Worm (Caenorhabditis elegans) whole organism, L3 larva: ENCODE measurements around the gene C35A5.11.

Experiments used
- R02D3.7 ChIP-seq: fragments of 150-350 bp; optimal IDR thresholded peaks from 2 replicates; lab custom pipeline; 2014; ENCODE audit warnings: missing biosample characterization, missing genetic modification characterization
- ZK546.5 ChIP-seq: sonication (generic microtip); optimal IDR thresholded peaks from 2 replicates; lab custom pipeline; 2017; ENCODE audit warnings: missing biosample characterization, missing genetic modification characterization
- aly-2 ChIP-seq: fragments of 150-350 bp; optimal IDR thresholded peaks from 2 replicates; lab custom pipeline; 2014; ENCODE audit warnings: missing biosample characterization, missing genetic modification characterization
- ama-1 ChIP-seq: fragments of 150-350 bp; optimal IDR thresholded peaks from 2 replicates; lab custom pipeline; 2018
- ceh-16 ChIP-seq: sonication (generic microtip); optimal IDR thresholded peaks from 2 replicates; lab custom pipeline; 2017; ENCODE audit warnings: missing biosample characterization, missing genetic modification characterization
- ceh-28 ChIP-seq: fragments of 150-350 bp; optimal IDR thresholded peaks from 2 replicates; lab custom pipeline; 2014; ENCODE audit warnings: missing biosample characterization, missing genetic modification reagents, missing genetic modification characterization
- ceh-82 ChIP-seq: fragments of 150-350 bp; optimal IDR thresholded peaks from 2 replicates; lab custom pipeline; 2014; ENCODE audit warnings: missing biosample characterization, missing genetic modification characterization
- ceh-9 ChIP-seq: sonication (generic microtip); optimal IDR thresholded peaks from 2 replicates; lab custom pipeline; 2018; ENCODE audit warnings: missing biosample characterization, missing genetic modification characterization
- daf-12 ChIP-seq: fragments of 150-350 bp; optimal IDR thresholded peaks from 2 replicates; lab custom pipeline; 2014; ENCODE audit warnings: missing biosample characterization, missing genetic modification reagents, missing genetic modification characterization
- egl-27 ChIP-seq: sonication (generic microtip); optimal IDR thresholded peaks from 4 replicates; lab custom pipeline; 2017; ENCODE audit warnings: missing biosample characterization, missing genetic modification reagents, missing genetic modification characterization
- egl-5 ChIP-seq: fragments of 150-350 bp; optimal IDR thresholded peaks from 2 replicates; lab custom pipeline; 2017; ENCODE audit warnings: missing biosample characterization, missing genetic modification reagents, missing genetic modification characterization, inconsistent platforms
- elt-1 ChIP-seq: fragments of 150-350 bp; optimal IDR thresholded peaks from 2 replicates; lab custom pipeline; 2014; ENCODE audit warnings: missing biosample characterization, missing genetic modification characterization
- elt-2 ChIP-seq: sonication (generic microtip); optimal IDR thresholded peaks from 2 replicates; lab custom pipeline; 2016; ENCODE audit warnings: missing genetic modification reagents, mild to moderate bottlenecking, missing genetic modification characterization, missing compliant biosample characterization
- elt-3 ChIP-seq, 3 experiments: fragments of 150-350 bp in 1 of 3; sonication (generic microtip) in 2 of 3; optimal IDR thresholded peaks; 2 replicates in 2 of 3; 4 replicates in 1 of 3; lab custom pipeline; 2014 to 2017; ENCODE audit warnings: missing biosample characterization in 3 of 3, missing genetic modification characterization in 3 of 3
- eor-1 ChIP-seq, 2 experiments: fragments of 150-350 bp; optimal IDR thresholded peaks; 2 replicates each; lab custom pipeline; 2014 to 2018; ENCODE audit warnings: missing biosample characterization in 2 of 2, missing genetic modification characterization in 2 of 2
- fkh-10 ChIP-seq: sonication (generic microtip); optimal IDR thresholded peaks from 2 replicates; lab custom pipeline; 2017; ENCODE audit warnings: missing biosample characterization, missing genetic modification reagents, missing genetic modification characterization
- fkh-2 ChIP-seq: fragments of 150-350 bp; optimal IDR thresholded peaks from 2 replicates; lab custom pipeline; 2014; ENCODE audit warnings: missing biosample characterization, missing genetic modification reagents, missing genetic modification characterization
- fos-1 ChIP-seq: fragments of 150-350 bp; optimal IDR thresholded peaks from 2 replicates; lab custom pipeline; 2014; ENCODE audit warnings: missing biosample characterization, missing genetic modification characterization
- hmg-11 ChIP-seq: sonication (generic microtip); optimal IDR thresholded peaks from 2 replicates; lab custom pipeline; 2016; ENCODE audit warnings: missing genetic modification characterization, missing compliant biosample characterization
- jun-1 ChIP-seq: fragments of 150-350 bp; optimal IDR thresholded peaks from 2 replicates; lab custom pipeline; 2014; ENCODE audit warnings: missing biosample characterization, missing genetic modification reagents, missing genetic modification characterization
- lin-15B ChIP-seq: fragments of 150-350 bp; optimal IDR thresholded peaks from 2 replicates; lab custom pipeline; 2014; ENCODE audit warnings: missing biosample characterization, missing genetic modification characterization
- lin-39 ChIP-seq: fragments of 150-350 bp; optimal IDR thresholded peaks from 2 replicates; lab custom pipeline; 2018; ENCODE audit warnings: missing biosample characterization, missing genetic modification reagents, missing genetic modification characterization
- lsy-12 ChIP-seq: sonication (generic microtip); optimal IDR thresholded peaks from 2 replicates; lab custom pipeline; 2016; ENCODE audit warnings: mild to moderate bottlenecking, missing genetic modification characterization, missing compliant biosample characterization
- mdl-1 ChIP-seq: fragments of 150-350 bp; optimal IDR thresholded peaks from 2 replicates; lab custom pipeline; 2014; ENCODE audit warnings: missing biosample characterization, missing genetic modification characterization
- mml-1 ChIP-seq: fragments of 150-350 bp; sonication (generic microtip); optimal IDR thresholded peaks from 3 replicates; lab custom pipeline; 2014; ENCODE audit warnings: missing biosample characterization, missing genetic modification characterization
- nfya-1 ChIP-seq: sonication (generic microtip); optimal IDR thresholded peaks from 2 replicates; lab custom pipeline; 2017; ENCODE audit warnings: missing genetic modification characterization, mild to moderate bottlenecking, missing compliant biosample characterization, antibody characterized with exemption, moderate library complexity; ENCODE audit not compliant: insufficient read depth
- nhr-11 ChIP-seq: fragments of 150-350 bp; optimal IDR thresholded peaks from 2 replicates; lab custom pipeline; 2014; ENCODE audit warnings: missing biosample characterization, missing genetic modification characterization
- nhr-12 ChIP-seq: fragments of 150-350 bp; optimal IDR thresholded peaks from 2 replicates; lab custom pipeline; 2014; ENCODE audit warnings: missing biosample characterization, missing genetic modification characterization
- nhr-23 ChIP-seq: fragments of 150-350 bp; optimal IDR thresholded peaks from 2 replicates; lab custom pipeline; 2014; ENCODE audit warnings: missing biosample characterization, missing genetic modification reagents, missing genetic modification characterization
- nhr-25 ChIP-seq: sonication (generic microtip); optimal IDR thresholded peaks from 2 replicates; lab custom pipeline; 2017; ENCODE audit warnings: missing biosample characterization, missing genetic modification characterization
- nhr-43 ChIP-seq: sonication (generic microtip); optimal IDR thresholded peaks from 2 replicates; lab custom pipeline; 2016; ENCODE audit warnings: mild to moderate bottlenecking, missing genetic modification characterization, missing compliant biosample characterization; ENCODE audit not compliant: poor library complexity, severe bottlenecking
- nhr-67 ChIP-seq: fragments of 150-350 bp; optimal IDR thresholded peaks from 2 replicates; lab custom pipeline; 2014; ENCODE audit warnings: missing biosample characterization, missing genetic modification characterization
- nhr-76 ChIP-seq: fragments of 150-350 bp; sonication (generic microtip); optimal IDR thresholded peaks from 5 replicates; lab custom pipeline; 2014; ENCODE audit warnings: missing biosample characterization, missing genetic modification characterization
- nhr-77 ChIP-seq: fragments of 150-350 bp; optimal IDR thresholded peaks from 2 replicates; lab custom pipeline; 2014; ENCODE audit warnings: missing biosample characterization, missing genetic modification characterization
- pha-4 ChIP-seq: fragments of 150-350 bp; optimal IDR thresholded peaks from 2 replicates; lab custom pipeline; 2014; ENCODE audit warnings: missing biosample characterization, missing genetic modification reagents, missing genetic modification characterization
- pqm-1 ChIP-seq: fragments of 150-350 bp; optimal IDR thresholded peaks from 2 replicates; lab custom pipeline; 2017; ENCODE audit warnings: missing biosample characterization, missing genetic modification characterization, inconsistent platforms
- sea-2 ChIP-seq: fragments of 150-350 bp; sonication (generic microtip); optimal IDR thresholded peaks from 4 replicates; lab custom pipeline; 2014; ENCODE audit warnings: missing biosample characterization, missing genetic modification reagents, missing genetic modification characterization
- skn-1 ChIP-seq: fragments of 150-350 bp; optimal IDR thresholded peaks from 2 replicates; lab custom pipeline; 2014; ENCODE audit warnings: missing biosample characterization, missing genetic modification characterization
- snpc-4 ChIP-seq: fragments of 150-350 bp; optimal IDR thresholded peaks from 2 replicates; lab custom pipeline; 2014; ENCODE audit warnings: missing biosample characterization, missing genetic modification characterization
- tbx-2 ChIP-seq: sonication (generic microtip); optimal IDR thresholded peaks from 2 replicates; lab custom pipeline; 2016; ENCODE audit warnings: mild to moderate bottlenecking, missing genetic modification characterization, missing compliant biosample characterization
- unc-39 ChIP-seq: sonication (generic microtip); optimal IDR thresholded peaks from 4 replicates; lab custom pipeline; 2017; ENCODE audit warnings: missing biosample characterization, missing genetic modification characterization
- unc-62 ChIP-seq: fragments of 150-350 bp; sonication (generic microtip); optimal IDR thresholded peaks from 4 replicates; lab custom pipeline; 2014; ENCODE audit warnings: missing biosample characterization, missing genetic modification reagents, missing genetic modification characterization
- zag-1 ChIP-seq: fragments of 150-350 bp; optimal IDR thresholded peaks from 2 replicates; lab custom pipeline; 2014; ENCODE audit warnings: missing biosample characterization, missing genetic modification characterization
- ztf-11 ChIP-seq: fragments of 150-350 bp; optimal IDR thresholded peaks from 2 replicates; lab custom pipeline; 2014; ENCODE audit warnings: missing biosample characterization, missing genetic modification characterization
- ztf-4 ChIP-seq: fragments of 150-350 bp; optimal IDR thresholded peaks from 2 replicates; lab custom pipeline; 2014; ENCODE audit warnings: missing biosample characterization, missing genetic modification characterization

The C35A5.11 gene

ce11 chrV:10467659-10468058 lies 35.3 kb downstream of the C35A5.11 start:
- no peak for TF ChIP-seq nhr-77 (tag; lab: Kevin White, UChicago)
- no peak for TF ChIP-seq nhr-23 (tag; lab: Kevin White, UChicago)
- TF ChIP-seq nfya-1 (tag; lab: Kevin White, UChicago), result no peak
- TF ChIP-seq aly-2 (tag; lab: Kevin White, UChicago), result no peak
- TF ChIP-seq nhr-67 (tag; lab: Kevin White, UChicago), result no peak
- TF ChIP-seq ceh-82 (tag; lab: Kevin White, UChicago), result no peak
- no peak for TF ChIP-seq fos-1 (tag; lab: Kevin White, UChicago)
- no peak for TF ChIP-seq skn-1 (tag; lab: Kevin White, UChicago)
- no peak for TF ChIP-seq nhr-76 (tag; lab: Kevin White, UChicago)
- TF ChIP-seq fkh-10 (GFP tag; lab: Kevin White, UChicago), result no peak
- no peak for TF ChIP-seq mml-1
- no peak for TF ChIP-seq nhr-25 (tag; lab: Kevin White, UChicago)
- TF ChIP-seq elt-2 (tag; lab: Kevin White, UChicago), result no peak
- TF ChIP-seq ceh-28 (tag; lab: Kevin White, UChicago), result no peak
- TF ChIP-seq nhr-12 (tag; lab: Kevin White, UChicago), result no peak
- no peak for TF ChIP-seq pqm-1
- TF ChIP-seq egl-5 (tag; lab: Kevin White, UChicago), result no peak
- TF ChIP-seq ama-1 (lab: Kevin White, UChicago), result no peak
- TF ChIP-seq jun-1 (tag; lab: Kevin White, UChicago), result no peak

- TF ChIP-seq sea-2 (no peak), nfya-1 (tag; lab: Kevin White, UChicago) (peak; percentile 20)
Measured at ce11 chrV:10467104-10467503, 35.8 kb downstream of the C35A5.11 start.

ce11 chrV:10466607-10467092 lies 36.3 kb downstream of the C35A5.11 start:
- peak; percentile 87 for TF ChIP-seq hmg-11
- peak; percentile 79 for TF ChIP-seq fos-1 (tag; lab: Kevin White, UChicago)
- peak; percentile 99 for TF ChIP-seq nhr-25 (tag; lab: Kevin White, UChicago)
- peak; percentile 78 for TF ChIP-seq R02D3.7 (tag; lab: Kevin White, UChicago)
- TF ChIP-seq nhr-76 (tag; lab: Kevin White, UChicago), result peak; percentile 65
- TF ChIP-seq zag-1 (tag; lab: Kevin White, UChicago), result peak; percentile 58
- TF ChIP-seq nhr-67 (tag; lab: Kevin White, UChicago), result no peak
- TF ChIP-seq nhr-11 (tag; lab: Kevin White, UChicago), result peak; percentile 92
- TF ChIP-seq sea-2, result no peak
- no peak for TF ChIP-seq ZK546.5
- peak; percentile 73 for TF ChIP-seq lin-15B (tag; lab: Kevin White, UChicago)
- TF ChIP-seq nhr-43 (tag; lab: Kevin White, UChicago), result peak; percentile 93
- peak; percentile 82 for TF ChIP-seq ama-1 (lab: Kevin White, UChicago)
- peak; percentile 70 for TF ChIP-seq snpc-4 (tag; lab: Kevin White, UChicago)
- TF ChIP-seq egl-5 (tag; lab: Kevin White, UChicago), result peak; percentile 85
- TF ChIP-seq ztf-4, result peak; percentile 84
- TF ChIP-seq nhr-77 (tag; lab: Kevin White, UChicago), result no peak
- peak; percentile 98 for TF ChIP-seq mdl-1
- peak; percentile 22 for TF ChIP-seq daf-12 (tag; lab: Kevin White, UChicago)
- TF ChIP-seq tbx-2 (tag; lab: Kevin White, UChicago), result peak; percentile 81
- peak; percentile 96 for TF ChIP-seq nhr-23 (tag; lab: Kevin White, UChicago)
- TF ChIP-seq elt-3 (tag; optimal IDR thresholded peaks at IDR 0.05; lab: Kevin White, UChicago), result peak in 2 of 3 experiments; percentile 80 to 91
- TF ChIP-seq ceh-16, result peak; percentile 28
- peak; percentile 87 for TF ChIP-seq ceh-28 (tag; lab: Kevin White, UChicago)
- peak; percentile 72 for TF ChIP-seq mml-1
- TF ChIP-seq unc-39 (tag; lab: Kevin White, UChicago), result no peak
- TF ChIP-seq fkh-10 (GFP tag; lab: Kevin White, UChicago), result peak; percentile 89
- peak; percentile 95 for TF ChIP-seq nfya-1 (tag; lab: Kevin White, UChicago)
- TF ChIP-seq ztf-11 (tag; lab: Kevin White, UChicago), result no peak
- TF ChIP-seq jun-1 (tag; lab: Kevin White, UChicago), result peak; percentile 94
- TF ChIP-seq fkh-2, result no peak
- TF ChIP-seq skn-1 (tag; lab: Kevin White, UChicago), result peak; percentile 44
- TF ChIP-seq egl-27 (tag; lab: Kevin White, UChicago), result peak; percentile 84
- peak; percentile 86 for TF ChIP-seq unc-62 (GFP tag; lab: Kevin White, UChicago)
- TF ChIP-seq ceh-9 (tag; lab: Kevin White, UChicago), result no peak
- peak; percentile 85 for TF ChIP-seq elt-2 (tag; lab: Kevin White, UChicago)
- no peak for TF ChIP-seq nhr-12 (tag; lab: Kevin White, UChicago)
- peak; percentile 96 for TF ChIP-seq pqm-1
- peak; percentile 99 for TF ChIP-seq pha-4 (tag; lab: Kevin White, UChicago)
- TF ChIP-seq lin-39 (tag; lab: Kevin White, UChicago), result peak; percentile 94
- no peak for TF ChIP-seq eor-1 (tag; optimal IDR thresholded peaks at IDR 0.05; lab: Kevin White, UChicago)
- peak; percentile 53 for TF ChIP-seq ceh-82 (tag; lab: Kevin White, UChicago)
- no peak for TF ChIP-seq aly-2 (tag; lab: Kevin White, UChicago)
- peak; percentile 50 for TF ChIP-seq elt-1
- TF ChIP-seq lsy-12 (tag; lab: Kevin White, UChicago), result peak; percentile 91
